Worm (Caenorhabditis elegans) whole organism, young adult: ENCODE results near the gene ttn-1.

Source experiments
- F37B4.10 ChIP-seq: fragments of 200-800 bp; sonication (Bioruptor generic); IDR thresholded peaks from 2 replicates; pipeline ENCODE4 v1.3.6; 2022; ENCODE audit warnings: missing genetic modification characterization, missing compliant biosample characterization
- F49E8.2 ChIP-seq: sonication (generic microtip); optimal IDR thresholded peaks from 3 replicates; lab custom pipeline; 2017; ENCODE audit warnings: missing genetic modification characterization, mild to moderate bottlenecking, missing compliant biosample characterization, antibody characterized with exemption, moderate library complexity; ENCODE audit not compliant: insufficient read depth
- F52B5.7 ChIP-seq: sonication (generic microtip); optimal IDR thresholded peaks from 2 replicates; lab custom pipeline; 2016; ENCODE audit warnings: mild to moderate bottlenecking, missing genetic modification characterization, missing compliant biosample characterization
- ama-1 ChIP-seq, 3 experiments: fragments of 150-350 bp in 1 of 3; sonication (generic microtip) in 2 of 3; optimal IDR thresholded peaks; 2 replicates each; lab custom pipeline; 2014 to 2018; ENCODE audit warnings: missing biosample characterization in 2 of 3, missing genetic modification characterization in 2 of 3, missing genetic modification reagents in 2 of 3
- ceh-91 ChIP-seq: fragments of 200-800 bp; sonication (Bioruptor generic); IDR thresholded peaks from 2 replicates; pipeline ENCODE4 v1.3.6; 2022; ENCODE audit warnings: missing genetic modification reagents, missing genetic modification characterization, missing compliant biosample characterization
- gei-17 ChIP-seq: fragments of 200-800 bp; sonication (Bioruptor generic); optimal IDR thresholded peaks from 2 replicates; lab custom pipeline; 2018; ENCODE audit warnings: mild to moderate bottlenecking, missing genetic modification characterization, missing compliant biosample characterization
- hlh-26 ChIP-seq: fragments of 200-800 bp; sonication (Bioruptor generic); conservative IDR thresholded peaks from 2 replicates; pipeline ENCODE4 v1.3.6; 2022; ENCODE audit warnings: missing genetic modification reagents, missing genetic modification characterization, missing compliant biosample characterization
- hmg-1.2 ChIP-seq: fragments of 200-800 bp; sonication (Bioruptor generic); IDR thresholded peaks from 2 replicates; pipeline ENCODE4 v1.3.6; 2022; ENCODE audit warnings: missing genetic modification reagents, missing genetic modification characterization, missing compliant biosample characterization
- mcd-1 ChIP-seq: fragments of 200-800 bp; sonication (Bioruptor generic); IDR thresholded peaks from 2 replicates; pipeline ENCODE4 v1.3.6; 2022; ENCODE audit warnings: missing genetic modification reagents, missing genetic modification characterization, missing compliant biosample characterization
- nfya-1 ChIP-seq: sonication (generic microtip); optimal IDR thresholded peaks from 2 replicates; lab custom pipeline; 2017; ENCODE audit warnings: antibody characterized with exemption, missing compliant biosample characterization, missing genetic modification characterization, borderline replicate concordance; ENCODE audit not compliant: insufficient read depth
- unc-62 ChIP-seq: fragments of 150-350 bp; optimal IDR thresholded peaks from 2 replicates; lab custom pipeline; 2014; ENCODE audit warnings: missing biosample characterization, missing genetic modification reagents, missing genetic modification characterization
- zfh-2 ChIP-seq: fragments of 200-800 bp; sonication (Bioruptor generic); conservative IDR thresholded peaks from 2 replicates; pipeline ENCODE4 v1.3.6; 2022; ENCODE audit warnings: missing genetic modification reagents, missing genetic modification characterization, missing compliant biosample characterization
- ztf-25 ChIP-seq: fragments of 200-800 bp; sonication (Bioruptor generic); IDR thresholded peaks from 2 replicates; pipeline ENCODE4 v1.3.6; 2022; ENCODE audit warnings: missing genetic modification reagents, missing genetic modification characterization, missing compliant biosample characterization

ce11 chrV:6121659-6122058 is 80.8 kb downstream of the ttn-1 start:
- TF ChIP-seq nfya-1 (tag; lab: Kevin White, UChicago), result no peak
- no peak for TF ChIP-seq ama-1 (optimal IDR thresholded peaks at IDR 0.05; lab: Kevin White, UChicago)
- no peak for TF ChIP-seq ama-1 (GFP tag; optimal IDR thresholded peaks at IDR 0.05; lab: Kevin White, UChicago)
- no peak for TF ChIP-seq ztf-25 (GFP tag; lab: Robert Waterston, UW)
- no peak for TF ChIP-seq mcd-1 (GFP tag; lab: Robert Waterston, UW)
- no peak for TF ChIP-seq ceh-91 (GFP tag; lab: Robert Waterston, UW)
- TF ChIP-seq F52B5.7, result no peak
- TF ChIP-seq F49E8.2 (tag; lab: Kevin White, UChicago), result no peak
- TF ChIP-seq F37B4.10, result no peak
- no peak for TF ChIP-seq unc-62 (GFP tag; lab: Kevin White, UChicago)
- TF ChIP-seq hlh-26 (GFP tag; lab: Robert Waterston, UW), result no peak
- TF ChIP-seq gei-17 (GFP tag; lab: Kevin White, UChicago), result no peak
- no peak for TF ChIP-seq hmg-1.2 (GFP tag; lab: Robert Waterston, UW)
- no peak for TF ChIP-seq zfh-2
